Worm (Caenorhabditis elegans) whole organism, young adult: ENCODE results near the gene copb-2.

Experiments used
- F49E8.2 ChIP-seq: sonication (generic microtip); optimal IDR thresholded peaks from 3 replicates; lab custom pipeline; 2017; ENCODE audit warnings: missing genetic modification characterization, mild to moderate bottlenecking, missing compliant biosample characterization, antibody characterized with exemption, moderate library complexity; ENCODE audit not compliant: insufficient read depth
- ama-1 ChIP-seq, 3 experiments: fragments of 150-350 bp in 1 of 3; sonication (generic microtip) in 2 of 3; optimal IDR thresholded peaks; 2 replicates each; lab custom pipeline; 2014 to 2018; ENCODE audit warnings: missing biosample characterization in 2 of 3, missing genetic modification characterization in 2 of 3, missing genetic modification reagents in 2 of 3
- ceh-58 ChIP-seq: fragments of 200-800 bp; sonication (Bioruptor generic); IDR thresholded peaks from 2 replicates; pipeline ENCODE4 v1.3.6; 2022; ENCODE audit warnings: missing genetic modification characterization, missing compliant biosample characterization
- dox-1 ChIP-seq: fragments of 200-800 bp; sonication (Bioruptor generic); IDR thresholded peaks from 2 replicates; pipeline ENCODE4 v1.3.6; 2022; ENCODE audit warnings: missing genetic modification reagents, missing genetic modification characterization, missing compliant biosample characterization
- efl-1 ChIP-seq: fragments of 150-350 bp; optimal IDR thresholded peaks from 2 replicates; lab custom pipeline; 2014; ENCODE audit warnings: missing biosample characterization, missing genetic modification reagents, missing genetic modification characterization
- egl-18 ChIP-seq: fragments of 200-800 bp; sonication (Bioruptor generic); IDR thresholded peaks from 2 replicates; pipeline ENCODE4 v1.3.6; 2022; ENCODE audit warnings: missing genetic modification reagents, missing genetic modification characterization, missing compliant biosample characterization
- let-607 ChIP-seq, 2 experiments: fragments of 200-800 bp in 1 of 2; sonication (Bioruptor generic) in 1 of 2; sonication (generic microtip) in 1 of 2; optimal IDR thresholded peaks; 2 replicates each; lab custom pipeline; 2016 to 2018; ENCODE audit warnings: mild to moderate bottlenecking in 2 of 2, missing compliant biosample characterization in 2 of 2, missing genetic modification characterization in 2 of 2, moderate library complexity in 2 of 2, missing genotype in 1 of 2
- nfya-1 ChIP-seq: sonication (generic microtip); optimal IDR thresholded peaks from 2 replicates; lab custom pipeline; 2017; ENCODE audit warnings: antibody characterized with exemption, missing compliant biosample characterization, missing genetic modification characterization, borderline replicate concordance; ENCODE audit not compliant: insufficient read depth
- pha-4 ChIP-seq: fragments of 150-350 bp; sonication (generic microtip); optimal IDR thresholded peaks from 2 replicates; lab custom pipeline; 2014; ENCODE audit warnings: missing biosample characterization, missing genetic modification reagents, missing genetic modification characterization
- rcor-1 ChIP-seq: fragments of 200-800 bp; sonication (Bioruptor generic); IDR thresholded peaks from 2 replicates; pipeline ENCODE4 v1.3.6; 2022; ENCODE audit warnings: missing genetic modification reagents, missing genetic modification characterization, missing compliant biosample characterization
- rpc-1 ChIP-seq, 2 experiments: fragments of 150-350 bp in 1 of 2; sonication (generic microtip) in 1 of 2; optimal IDR thresholded peaks; 2 replicates each; lab custom pipeline; 2014 to 2018; ENCODE audit warnings: missing biosample characterization in 1 of 2, missing genetic modification characterization in 1 of 2, missing genetic modification reagents in 1 of 2, missing genotype in 1 of 2
- snpc-4 ChIP-seq, 5 experiments: fragments of 150-350 bp in 1 of 5; sonication (generic microtip) in 4 of 5; optimal IDR thresholded peaks; 2 replicates each; lab custom pipeline; 2014 to 2018; ENCODE audit warnings: missing genetic modification characterization in 5 of 5, missing biosample characterization in 3 of 5, antibody characterized with exemption in 2 of 5, mild to moderate bottlenecking in 2 of 5, missing compliant biosample characterization in 2 of 5, missing genotype in 2 of 5, moderate library complexity in 2 of 5, missing genetic modification reagents in 1 of 5
- somi-1 ChIP-seq: fragments of 200-800 bp; sonication (Bioruptor generic); optimal IDR thresholded peaks from 2 replicates; lab custom pipeline; 2018; ENCODE audit warnings: mild to moderate bottlenecking, missing genetic modification characterization, missing compliant biosample characterization
- unc-62 ChIP-seq: fragments of 150-350 bp; optimal IDR thresholded peaks from 2 replicates; lab custom pipeline; 2014; ENCODE audit warnings: missing biosample characterization, missing genetic modification reagents, missing genetic modification characterization

DNA sequence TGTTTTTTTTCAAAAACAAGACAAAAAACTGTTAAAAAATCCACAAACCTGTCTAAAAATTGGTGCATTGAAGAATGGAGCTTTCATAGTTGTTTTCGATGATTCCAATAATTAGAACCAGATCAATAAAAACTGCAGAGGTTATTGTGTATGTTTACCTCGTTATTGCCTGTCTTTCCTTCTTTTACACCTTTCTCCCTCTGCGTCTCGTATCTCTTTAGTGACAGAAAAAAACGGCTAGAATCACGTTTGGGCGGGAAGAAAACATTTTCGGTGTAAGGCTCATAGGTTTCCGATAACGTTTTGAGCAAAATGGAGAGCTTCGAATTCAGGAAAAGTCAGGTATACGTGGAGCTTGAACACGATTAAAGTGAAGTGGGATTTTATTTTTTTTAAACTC lies 49.1 kb downstream of the copb-2 start, which contains the start of gene ethe-1:
- TF ChIP-seq let-607 (tag; optimal IDR thresholded peaks at IDR 0.05; lab: Kevin White, UChicago), result no peak
- no peak for TF ChIP-seq nfya-1 (tag; lab: Kevin White, UChicago)
- no peak for TF ChIP-seq snpc-4 (GFP tag; optimal IDR thresholded peaks at IDR 0.05; lab: Kevin White, UChicago)
- TF ChIP-seq snpc-4 (tag; optimal IDR thresholded peaks at IDR 0.05; lab: Kevin White, UChicago), result peak; percentile 9 to 47 (median 38)
- no peak for TF ChIP-seq pha-4 (tag; lab: Kevin White, UChicago)
- no peak for TF ChIP-seq ama-1 (optimal IDR thresholded peaks at IDR 0.05; lab: Kevin White, UChicago)
- TF ChIP-seq ama-1 (GFP tag; optimal IDR thresholded peaks at IDR 0.05; lab: Kevin White, UChicago), result no peak
- TF ChIP-seq egl-18, result no peak
- TF ChIP-seq rcor-1 (GFP tag; lab: Robert Waterston, UW), result no peak
- TF ChIP-seq ceh-58 (GFP tag; lab: Robert Waterston, UW), result no peak
- no peak for TF ChIP-seq F49E8.2 (tag; lab: Kevin White, UChicago)
- TF ChIP-seq rpc-1 (optimal IDR thresholded peaks at IDR 0.05; lab: Kevin White, UChicago), result no peak
- TF ChIP-seq rpc-1 (tag; optimal IDR thresholded peaks at IDR 0.05; lab: Kevin White, UChicago), result no peak
- no peak for TF ChIP-seq dox-1 (GFP tag; lab: Robert Waterston, UW)
- TF ChIP-seq somi-1 (GFP tag; lab: Kevin White, UChicago), result no peak
- TF ChIP-seq efl-1 (GFP tag; lab: Kevin White, UChicago), result no peak
- no peak for TF ChIP-seq unc-62 (GFP tag; lab: Kevin White, UChicago)
